Fruit fly (Drosophila melanogaster) Kc167 (cell line): ENCODE results near the gene Tim17a2.

Source experiments
- Myc ChIP-seq: fragments of >200 bp; optimal IDR thresholded peaks from 2 replicates; lab custom pipeline; 2017; ENCODE audit warnings: missing external identifiers
- Sin3A ChIP-seq: fragments of >200 bp; optimal IDR thresholded peaks from 2 replicates; lab custom pipeline; 2018; ENCODE audit warnings: missing external identifiers
- h ChIP-seq: fragments of >200 bp; optimal IDR thresholded peaks from 3 replicates; lab custom pipeline; 2018; ENCODE audit warnings: missing external identifiers
- insv ChIP-seq: fragments of >200 bp; optimal IDR thresholded peaks from 3 replicates; lab custom pipeline; 2018; ENCODE audit warnings: missing external identifiers
- psq ChIP-seq: fragments of >200 bp; optimal IDR thresholded peaks from 2 replicates; lab custom pipeline; 2017; ENCODE audit warnings: missing external identifiers
- ttk ChIP-seq: sonication (Bioruptor generic); optimal IDR thresholded peaks from 2 replicates; lab custom pipeline; 2017; ENCODE audit warnings: missing external identifiers

Tim17a2 gene

dm6 chr3R:5262592-5262991 lies at the start of gene Tim17a2:
Tim17a2 (minus strand) TSS chr3R:5262692.
- TF ChIP-seq psq (lab: Kevin White, UChicago) (no peak), h (lab: Kevin White, UChicago) (no peak), insv (no peak), Sin3A (no peak)

dm6 chr3R:5310250-5310649 lies 47.8 kb upstream of the Tim17a2 start:
- TF ChIP-seq h (lab: Kevin White, UChicago) (no peak), ttk (lab: Kevin White, UChicago) (no peak), insv (no peak), psq (lab: Kevin White, UChicago) (no peak), Sin3A (no peak), Myc (lab: Kevin White, UChicago) (no peak)

- TF ChIP-seq Sin3A (no peak), ttk (lab: Kevin White, UChicago) (no peak), Myc (lab: Kevin White, UChicago) (no peak), h (lab: Kevin White, UChicago) (no peak), psq (lab: Kevin White, UChicago) (no peak), insv (no peak)
Observed at dm6 chr3R:5309234-5309798, 46.8 kb upstream of the Tim17a2 start.

- TF ChIP-seq insv (no peak), h (lab: Kevin White, UChicago) (no peak), ttk (lab: Kevin White, UChicago) (no peak), Myc (lab: Kevin White, UChicago) (no peak), psq (lab: Kevin White, UChicago) (no peak), Sin3A (no peak)
Observed at dm6 chr3R:5308137-5308797, 45.8 kb upstream of the Tim17a2 start.

dm6 chr3R:5305850-5306483 lies 43.5 kb upstream of the Tim17a2 start:
- no peak for TF ChIP-seq ttk (lab: Kevin White, UChicago)
- TF ChIP-seq h (lab: Kevin White, UChicago) = no peak
- no peak for TF ChIP-seq Myc (lab: Kevin White, UChicago)
- TF ChIP-seq insv = no peak
- TF ChIP-seq psq (lab: Kevin White, UChicago) = no peak
- TF ChIP-seq Sin3A = no peak

- no peak for TF ChIP-seq psq (lab: Kevin White, UChicago)
- TF ChIP-seq insv = no peak
- TF ChIP-seq ttk (lab: Kevin White, UChicago) = no peak
- no peak for TF ChIP-seq Myc (lab: Kevin White, UChicago)
- no peak for TF ChIP-seq h (lab: Kevin White, UChicago)
- TF ChIP-seq Sin3A = no peak
Observed at dm6 chr3R:5302939-5303777, 40.7 kb upstream of the Tim17a2 start.

- TF ChIP-seq Sin3A (no peak), Myc (lab: Kevin White, UChicago) (no peak), ttk (lab: Kevin White, UChicago) (no peak), h (lab: Kevin White, UChicago) (no peak), insv (no peak), psq (lab: Kevin White, UChicago) (no peak)
Observed at dm6 chr3R:5301905-5302304, 39.4 kb upstream of the Tim17a2 start.

dm6 chr3R:5300620-5301019 lies 38.1 kb upstream of the Tim17a2 start:
- TF ChIP-seq psq (lab: Kevin White, UChicago) (no peak), Myc (lab: Kevin White, UChicago) (no peak), Sin3A (no peak), h (lab: Kevin White, UChicago) (no peak), insv (no peak), ttk (lab: Kevin White, UChicago) (no peak)

- TF ChIP-seq insv = no peak
- no peak for TF ChIP-seq h (lab: Kevin White, UChicago)
Observed at dm6 chr3R:5299569-5300195, 37.2 kb upstream of the Tim17a2 start, which contains the start of gene Tim17b1. Tim17b1 (plus strand) TSS chr3R:5300145.

- TF ChIP-seq ttk (lab: Kevin White, UChicago) = no peak
- TF ChIP-seq psq (lab: Kevin White, UChicago) = no peak
- no peak for TF ChIP-seq insv
- TF ChIP-seq h (lab: Kevin White, UChicago) = no peak
- TF ChIP-seq Myc (lab: Kevin White, UChicago) = no peak
- no peak for TF ChIP-seq Sin3A
Observed at dm6 chr3R:5298599-5299307, 36.3 kb upstream of the Tim17a2 start.

- TF ChIP-seq Sin3A (no peak), insv (no peak), Myc (lab: Kevin White, UChicago) (no peak), psq (lab: Kevin White, UChicago) (no peak), ttk (lab: Kevin White, UChicago) (no peak), h (lab: Kevin White, UChicago) (no peak)
Observed at dm6 chr3R:5297315-5297714, 34.8 kb upstream of the Tim17a2 start.
